Fruit fly (Drosophila melanogaster) whole organism, embryonic: ENCODE data around the gene CG32295.

ENCODE experiments used
- Blimp-1 ChIP-seq: fragments of 200-800 bp; sonication (Bioruptor generic); optimal IDR thresholded peaks from 3 replicates; lab custom pipeline; 2018; ENCODE audit warnings: missing biosample characterization, missing genetic modification characterization, mild to moderate bottlenecking, moderate library complexity, missing genetic modification reagents
- CG11247 ChIP-seq: fragments of 200-800 bp; sonication (Bioruptor generic); IDR thresholded peaks from 2 replicates; pipeline ENCODE4 v1.3.6; 2022; ENCODE audit warnings: missing biosample characterization, missing genetic modification characterization
- CG12236 ChIP-seq: fragments of 200-800 bp; sonication (Bioruptor generic); optimal IDR thresholded peaks from 2 replicates; lab custom pipeline; 2016; ENCODE audit warnings: missing biosample characterization, missing genetic modification characterization
- CG1529 ChIP-seq: fragments of 200-800 bp; sonication (Bioruptor generic); optimal IDR thresholded peaks from 3 replicates; lab custom pipeline; 2018; ENCODE audit warnings: missing biosample characterization, missing genetic modification characterization
- CG1603 ChIP-seq: fragments of 200-800 bp; sonication (Bioruptor generic); optimal IDR thresholded peaks from 2 replicates; lab custom pipeline; 2019; ENCODE audit warnings: missing biosample characterization, mild to moderate bottlenecking, missing genetic modification characterization, moderate library complexity
- CG18262 ChIP-seq: fragments of 200-800 bp; optimal IDR thresholded peaks from 3 replicates; lab custom pipeline; 2019; ENCODE audit warnings: missing biosample characterization, mild to moderate bottlenecking, missing genetic modification characterization, moderate library complexity
- CG18476 ChIP-seq: fragments of 200-800 bp; sonication (Bioruptor generic); optimal IDR thresholded peaks from 2 replicates; lab custom pipeline; 2016; ENCODE audit warnings: missing biosample characterization, mild to moderate bottlenecking, missing genetic modification characterization
- CG2712 ChIP-seq: fragments of 200-800 bp; optimal IDR thresholded peaks from 3 replicates; lab custom pipeline; 2019; ENCODE audit warnings: missing biosample characterization, mild to moderate bottlenecking, missing genetic modification characterization, moderate library complexity
- CG2889 ChIP-seq: fragments of 200-800 bp; sonication (Bioruptor generic); IDR thresholded peaks from 3 replicates; pipeline ENCODE4 v1.3.6; 2022; ENCODE audit warnings: missing biosample characterization, missing genetic modification characterization
- CG30403 ChIP-seq: fragments of 200-800 bp; sonication (Bioruptor generic); optimal IDR thresholded peaks from 3 replicates; lab custom pipeline; 2016; ENCODE audit warnings: missing biosample characterization, missing genetic modification characterization
- CG3407 ChIP-seq: fragments of 200-800 bp; sonication (Bioruptor generic); optimal IDR thresholded peaks from 2 replicates; lab custom pipeline; 2018; ENCODE audit warnings: missing biosample characterization, mild to moderate bottlenecking, missing genetic modification characterization
- CG4424 ChIP-seq: fragments of 200-800 bp; sonication (Bioruptor generic); optimal IDR thresholded peaks from 3 replicates; lab custom pipeline; 2016; ENCODE audit warnings: missing biosample characterization, missing genetic modification characterization
- CG4730 ChIP-seq: fragments of 200-800 bp; sonication (Bioruptor generic); IDR thresholded peaks from 2 replicates; pipeline ENCODE4 v1.3.6; 2022; ENCODE audit warnings: missing biosample characterization, missing genetic modification characterization
- CG8089 ChIP-seq: fragments of 200-800 bp; sonication (Bioruptor generic); optimal IDR thresholded peaks from 3 replicates; lab custom pipeline; 2016; ENCODE audit warnings: missing biosample characterization, missing genetic modification characterization
- CG9797 ChIP-seq: fragments of 200-800 bp; sonication (Bioruptor generic); optimal IDR thresholded peaks from 3 replicates; lab custom pipeline; 2018; ENCODE audit warnings: missing biosample characterization, mild to moderate bottlenecking, missing genetic modification characterization
- CG9932 ChIP-seq: fragments of 200-800 bp; sonication (Bioruptor generic); IDR thresholded peaks from 2 replicates; pipeline ENCODE4 v1.3.6; 2022; ENCODE audit warnings: missing biosample characterization, missing genetic modification characterization
- Chrac-16 ChIP-seq: fragments of 200-800 bp; sonication (Bioruptor generic); optimal IDR thresholded peaks from 3 replicates; lab custom pipeline; 2016; ENCODE audit warnings: missing biosample characterization, missing genetic modification characterization
- CkIIα-i1 ChIP-seq: fragments of 200-800 bp; sonication (Bioruptor generic); IDR thresholded peaks from 2 replicates; pipeline ENCODE4 v1.3.6; 2022; ENCODE audit warnings: missing biosample characterization, missing genetic modification characterization
- Dbx ChIP-seq: fragments of 200-800 bp; sonication (Bioruptor generic); IDR thresholded peaks from 3 replicates; pipeline ENCODE4 v1.3.6; 2022; ENCODE audit warnings: missing biosample characterization, missing genetic modification characterization
- Dfd ChIP-seq, 2 experiments: fragments of >200 bp; optimal IDR thresholded peaks; 2 replicates each; lab custom pipeline; 2017; ENCODE audit warnings: missing biosample characterization in 2 of 2, missing genetic modification characterization in 2 of 2
- Dip3 ChIP-seq: fragments of 200-800 bp; sonication (Bioruptor generic); optimal IDR thresholded peaks from 3 replicates; lab custom pipeline; 2016; ENCODE audit warnings: missing biosample characterization, missing genetic modification characterization
- Drgx ChIP-seq: fragments of 200-800 bp; sonication (Bioruptor generic); IDR thresholded peaks from 2 replicates; pipeline ENCODE4 v1.3.6; 2022; ENCODE audit warnings: missing biosample characterization, missing genetic modification characterization
- Eip74EF ChIP-seq, 2 experiments: fragments of 200-800 bp in 1 of 2; fragments of >200 bp in 1 of 2; sonication (Bioruptor generic) in 1 of 2; optimal IDR thresholded peaks; 2 replicates each; lab custom pipeline; 2017 to 2019; ENCODE audit warnings: missing biosample characterization in 2 of 2, missing genetic modification characterization in 2 of 2, mild to moderate bottlenecking in 1 of 2, moderate library complexity in 1 of 2
- Hsf ChIP-seq: fragments of 200-800 bp; sonication (Bioruptor generic); optimal IDR thresholded peaks from 3 replicates; lab custom pipeline; 2016; ENCODE audit warnings: missing biosample characterization, missing genetic modification characterization
- NC2α ChIP-seq: fragments of 200-800 bp; sonication (Bioruptor generic); optimal IDR thresholded peaks from 2 replicates; lab custom pipeline; 2016; ENCODE audit warnings: missing biosample characterization, missing genetic modification characterization
- Sox102F ChIP-seq: fragments of 200-800 bp; sonication (Bioruptor generic); optimal IDR thresholded peaks from 2 replicates; lab custom pipeline; 2018; ENCODE audit warnings: missing biosample characterization, mild to moderate bottlenecking, missing genetic modification characterization, moderate library complexity
- Stat92E ChIP-seq, 3 experiments: fragments of >200 bp in 2 of 3; fragments of 200-800 bp in 1 of 3; sonication (Bioruptor generic) in 1 of 3; optimal IDR thresholded peaks; 2 replicates each; lab custom pipeline; 2017 to 2019; ENCODE audit warnings: missing biosample characterization in 3 of 3, missing genetic modification characterization in 3 of 3, mild to moderate bottlenecking in 1 of 3, moderate library complexity in 1 of 3
- Tbp ChIP-seq: fragments of >200 bp; optimal IDR thresholded peaks from 2 replicates; lab custom pipeline; 2018; ENCODE audit warnings: missing biosample characterization, missing genetic modification characterization
- Vsx1 ChIP-seq: fragments of 200-800 bp; sonication (Bioruptor generic); optimal IDR thresholded peaks from 2 replicates; lab custom pipeline; 2017; ENCODE audit warnings: missing biosample characterization, mild to moderate bottlenecking, missing genetic modification characterization, missing genetic modification reagents
- bbx ChIP-seq: fragments of 200-800 bp; sonication (Bioruptor generic); IDR thresholded peaks from 2 replicates; pipeline ENCODE4 v1.3.6; 2022; ENCODE audit warnings: missing biosample characterization, missing genetic modification characterization; ENCODE audit not compliant: partially characterized antibody
- danr ChIP-seq: fragments of 200-800 bp; sonication (Bioruptor generic); IDR thresholded peaks from 2 replicates; pipeline ENCODE4 v1.3.6; 2022; ENCODE audit warnings: missing biosample characterization, missing genetic modification characterization
- ewg ChIP-seq: fragments of 200-800 bp; sonication (Bioruptor generic); optimal IDR thresholded peaks from 3 replicates; lab custom pipeline; 2017; ENCODE audit warnings: mild to moderate bottlenecking, missing biosample characterization, missing genetic modification reagents, missing genetic modification characterization
- fd102C ChIP-seq: fragments of 200-800 bp; sonication (Bioruptor generic); optimal IDR thresholded peaks from 2 replicates; lab custom pipeline; 2018; ENCODE audit warnings: missing biosample characterization, mild to moderate bottlenecking, missing genetic modification characterization, moderate library complexity
- fd64A ChIP-seq: fragments of 200-800 bp; sonication (Bioruptor generic); optimal IDR thresholded peaks from 3 replicates; lab custom pipeline; 2018; ENCODE audit warnings: missing biosample characterization, mild to moderate bottlenecking, missing genetic modification characterization
- gem ChIP-seq: fragments of 200-800 bp; sonication (Bioruptor generic); optimal IDR thresholded peaks from 2 replicates; lab custom pipeline; 2019; ENCODE audit warnings: missing biosample characterization, mild to moderate bottlenecking, missing genetic modification characterization, moderate library complexity
- hb ChIP-seq: fragments of 200-800 bp; sonication (Bioruptor generic); IDR thresholded peaks from 3 replicates; pipeline ENCODE4 v1.3.6; 2022; ENCODE audit warnings: missing biosample characterization, missing genetic modification characterization; ENCODE audit not compliant: partially characterized antibody
- ind ChIP-seq: fragments of 200-800 bp; sonication (Bioruptor generic); optimal IDR thresholded peaks from 3 replicates; lab custom pipeline; 2016; ENCODE audit warnings: missing biosample characterization, missing genetic modification characterization
- ken ChIP-seq: fragments of 200-800 bp; sonication (Bioruptor generic); IDR thresholded peaks from 3 replicates; pipeline ENCODE4 v1.3.6; 2022; ENCODE audit warnings: missing biosample characterization, missing genetic modification characterization
- lab ChIP-seq: fragments of 200-800 bp; sonication (Bioruptor generic); optimal IDR thresholded peaks from 3 replicates; lab custom pipeline; 2017; ENCODE audit warnings: missing biosample characterization, missing genetic modification characterization, mild to moderate bottlenecking, moderate library complexity, missing genetic modification reagents
- lola ChIP-seq, 3 experiments: fragments of >200 bp in 2 of 3; fragments of 200-800 bp in 1 of 3; sonication (Bioruptor generic) in 1 of 3; optimal IDR thresholded peaks; 2 replicates each; lab custom pipeline; 2017 to 2019; ENCODE audit warnings: missing biosample characterization in 3 of 3, missing genetic modification characterization in 3 of 3, mild to moderate bottlenecking in 1 of 3, moderate library complexity in 1 of 3
- luna ChIP-seq: fragments of 200-800 bp; sonication (Bioruptor generic); optimal IDR thresholded peaks from 2 replicates; lab custom pipeline; 2016; ENCODE audit warnings: missing biosample characterization, missing genetic modification characterization
- nom ChIP-seq: fragments of 200-800 bp; sonication (Bioruptor generic); optimal IDR thresholded peaks from 2 replicates; lab custom pipeline; 2017; ENCODE audit warnings: missing biosample characterization, missing genetic modification characterization, mild to moderate bottlenecking, moderate library complexity, missing genetic modification reagents
- oc ChIP-seq: fragments of 200-800 bp; sonication (Bioruptor generic); optimal IDR thresholded peaks from 2 replicates; lab custom pipeline; 2018; ENCODE audit warnings: missing biosample characterization, mild to moderate bottlenecking, missing genetic modification characterization, moderate library complexity
- pb ChIP-seq: fragments of 200-800 bp; sonication (Bioruptor generic); optimal IDR thresholded peaks from 3 replicates; lab custom pipeline; 2016; ENCODE audit warnings: missing biosample characterization, missing genetic modification characterization
- peb ChIP-seq: fragments of 200-800 bp; sonication (Bioruptor generic); IDR thresholded peaks from 2 replicates; pipeline ENCODE4 v1.3.6; 2022; ENCODE audit warnings: missing biosample characterization, missing genetic modification characterization
- pzg ChIP-seq: fragments of 200-800 bp; sonication (Bioruptor generic); optimal IDR thresholded peaks from 3 replicates; lab custom pipeline; 2018; ENCODE audit warnings: missing biosample characterization, mild to moderate bottlenecking, missing genetic modification characterization, moderate library complexity
- ranshi ChIP-seq: fragments of 200-800 bp; sonication (Bioruptor generic); IDR thresholded peaks from 2 replicates; pipeline ENCODE4 v1.3.6; 2022; ENCODE audit warnings: missing biosample characterization, missing genetic modification characterization
- rib ChIP-seq: fragments of 200-800 bp; sonication (Bioruptor generic); IDR thresholded peaks from 2 replicates; pipeline ENCODE4 v1.3.6; 2022; ENCODE audit warnings: missing biosample characterization, missing genetic modification characterization
- sima ChIP-seq: fragments of 200-800 bp; sonication (Bioruptor generic); optimal IDR thresholded peaks from 2 replicates; lab custom pipeline; 2016; ENCODE audit warnings: missing biosample characterization, missing genetic modification characterization
- sisA ChIP-seq: fragments of 200-800 bp; sonication (Bioruptor generic); IDR thresholded peaks from 2 replicates; pipeline ENCODE4 v1.3.6; 2022; ENCODE audit warnings: missing biosample characterization, missing genetic modification characterization
- zfh1 ChIP-seq: fragments of 200-800 bp; sonication (Bioruptor generic); IDR thresholded peaks from 3 replicates; pipeline ENCODE4 v1.3.6; 2022; ENCODE audit warnings: missing biosample characterization, missing genetic modification characterization

The CG32295 gene

DNA sequence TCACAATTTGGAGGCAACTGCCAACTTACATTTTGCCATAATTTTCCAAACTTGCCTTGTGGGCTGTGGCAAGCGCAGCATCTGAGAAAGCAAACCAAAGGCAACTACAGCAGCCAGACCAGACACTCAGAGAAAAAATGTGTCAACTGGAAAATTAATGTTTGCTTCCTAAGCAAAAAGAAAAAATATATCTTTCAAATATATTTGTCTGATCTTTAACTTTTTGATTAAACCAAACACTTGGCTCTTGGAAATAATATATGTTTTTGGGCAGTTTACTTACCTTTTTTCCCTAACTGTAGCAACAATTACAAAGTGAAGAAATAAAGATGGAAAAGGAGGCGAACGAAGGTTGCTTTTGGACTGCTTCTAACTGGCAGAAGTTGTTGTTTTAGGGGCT lies 39.5 kb downstream of the CG32295 start:
- TF ChIP-seq peb (no peak), CG18262 (tag; lab: Kevin White, UChicago) (peak; percentile 18), CG12236 (GFP tag; lab: Kevin White, UChicago) (no peak), rib (no peak), danr (GFP tag; lab: Robert Waterston, UW) (no peak), Chrac-16 (GFP tag; lab: Kevin White, UChicago) (no peak), CG11247 (GFP tag; lab: Robert Waterston, UW) (no peak), sima (GFP tag; lab: Kevin White, UChicago) (no peak), Vsx1 (GFP tag; lab: Kevin White, UChicago) (no peak), ind (GFP tag; lab: Kevin White, UChicago) (peak; percentile 7), CG2712 (peak; percentile 36), zfh1 (0 out of 3 replicates have a peak, but pooled peaks have one; percentile 34), nom (peak; percentile 64), ewg (no peak), lola (GFP tag; optimal IDR thresholded peaks at IDR 0.05; lab: Kevin White, UChicago) (no peak), CG1603 (tag; lab: Kevin White, UChicago) (no peak), Dbx (no peak), CG1529 (GFP tag; lab: Kevin White, UChicago) (no peak), Drgx (peak; percentile 75), Blimp-1 (peak; percentile 49), ken (GFP tag; lab: Robert Waterston, UW) (no peak), bbx (GFP tag; lab: Robert Waterston, UW) (no peak), CG9932 (GFP tag; lab: Robert Waterston, UW) (no peak), fd64A (GFP tag; lab: Kevin White, UChicago) (no peak), sisA (GFP tag; lab: Robert Waterston, UW) (0 out of 2 replicates have a peak, but pooled peaks have one; percentile 21), Hsf (no peak), pb (no peak), CG3407 (GFP tag; lab: Kevin White, UChicago) (no peak), CG30403 (GFP tag; lab: Kevin White, UChicago) (no peak), CG4424 (peak; percentile 9), NC2α (no peak), Tbp (GFP tag; lab: Kevin White, UChicago) (no peak), Dip3 (GFP tag; lab: Kevin White, UChicago) (no peak), Eip74EF (GFP tag; optimal IDR thresholded peaks at IDR 0.05; lab: Kevin White, UChicago) (no peak), Stat92E (GFP tag; optimal IDR thresholded peaks at IDR 0.05; lab: Kevin White, UChicago) (no peak), lab (GFP tag; lab: Kevin White, UChicago) (peak; percentile 26), hb (GFP tag; lab: Robert Waterston, UW) (no peak), oc (tag; lab: Kevin White, UChicago) (no peak), CG2889 (GFP tag; lab: Robert Waterston, UW) (no peak), ranshi (GFP tag; lab: Robert Waterston, UW) (peak; percentile 21; the same call in 1 of the 2 replicates), CG18476 (GFP tag; lab: Kevin White, UChicago) (no peak), CkIIα-i1 (GFP tag; lab: Robert Waterston, UW) (no peak), Dfd (GFP tag; optimal IDR thresholded peaks at IDR 0.05; lab: Kevin White, UChicago) (no peak), CG9797 (GFP tag; lab: Kevin White, UChicago) (no peak), luna (GFP tag; lab: Kevin White, UChicago) (no peak), gem (tag; lab: Kevin White, UChicago) (peak; percentile 34), Sox102F (GFP tag; lab: Kevin White, UChicago) (peak; percentile 2), fd102C (GFP tag; lab: Kevin White, UChicago) (no peak), pzg (GFP tag; lab: Kevin White, UChicago) (no peak), CG4730 (GFP tag; lab: Robert Waterston, UW) (no peak), CG8089 (GFP tag; lab: Kevin White, UChicago) (no peak)
